Fruit fly (Drosophila melanogaster) ovary, adult (tissue): ENCODE data around the gene CG3634.
A peak's percentile ranks its signal among the peaks of the same experiment; 100 is the strongest.

Source experiments
- CG17801 ChIP-seq: fragments of 200-800 bp; optimal IDR thresholded peaks from 2 replicates; lab custom pipeline; 2019; ENCODE audit warnings: missing biosample characterization, mild to moderate bottlenecking, missing genetic modification characterization, moderate library complexity; ENCODE audit not compliant: partially characterized antibody

The CG3634 gene

DNA sequence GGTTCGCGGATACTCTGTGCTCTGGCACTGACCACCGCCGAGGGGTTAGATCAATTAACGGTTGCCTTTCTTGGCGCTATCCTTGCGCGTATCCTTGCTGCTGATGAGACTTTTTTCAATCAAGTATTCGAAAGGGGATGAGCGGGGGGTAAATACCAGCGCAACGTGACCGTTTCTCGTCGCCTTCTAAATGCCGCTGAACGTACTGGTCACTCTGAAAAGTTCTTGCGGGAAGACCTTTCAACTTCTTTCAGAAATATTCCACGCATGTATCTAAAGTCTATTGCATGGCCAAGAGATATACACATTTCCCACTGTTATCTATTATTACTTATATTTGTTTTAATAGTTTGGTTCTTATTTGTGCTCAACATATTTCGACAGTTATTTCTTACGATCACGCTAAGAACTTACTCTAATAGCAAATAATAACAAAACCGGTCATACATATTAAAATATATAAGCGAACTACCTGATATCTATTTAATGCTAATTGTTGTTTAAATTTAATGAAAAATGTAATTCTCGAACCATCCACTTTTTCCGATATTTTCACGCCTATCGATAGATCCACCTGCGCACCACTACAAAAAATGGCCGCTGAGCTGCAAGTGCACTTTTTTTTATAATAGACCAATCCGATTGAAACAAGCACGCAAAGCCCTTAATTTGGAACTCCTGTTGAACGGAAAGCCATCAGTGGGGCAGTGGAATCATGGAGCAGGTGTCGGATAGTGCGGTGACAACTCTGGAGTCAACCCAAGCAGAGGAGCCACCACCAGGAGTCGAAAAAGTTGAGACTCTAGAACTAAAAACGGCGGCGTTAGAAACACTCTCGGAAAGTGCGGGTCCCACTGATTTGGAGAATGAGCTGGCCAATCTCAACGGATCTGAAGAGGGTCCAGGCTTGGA lies at the start of gene CG3634, which contains the start of gene HIPP1:
TSS of gene CG3634 (minus strand) at position 185 of the 912 bp plus-strand sequence.
TSS of gene HIPP1 (plus strand) at position 582 of the 912 bp plus-strand sequence.
- TF ChIP-seq CG17801 = no peak

DNA sequence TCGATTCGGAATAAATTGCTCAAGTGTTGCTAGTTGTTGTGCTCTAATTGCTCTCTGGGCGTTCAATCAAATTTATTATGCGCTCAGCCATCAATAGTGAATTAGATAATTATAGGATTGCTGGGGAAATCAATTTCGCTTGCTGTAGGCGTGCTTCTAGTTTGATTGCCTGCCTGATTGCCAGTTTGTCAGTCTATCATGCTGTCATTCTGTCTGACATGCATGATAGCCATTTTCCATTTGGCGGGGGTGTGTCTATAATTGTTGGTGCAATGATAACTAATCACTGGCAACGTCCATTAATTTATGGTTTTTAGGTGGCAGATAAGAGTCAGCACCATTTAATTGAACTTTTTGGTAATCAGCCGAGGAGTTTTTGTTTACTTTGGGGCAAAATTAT lies 48.5 kb upstream of the CG3634 start:
- TF ChIP-seq CG17801 = no peak

DNA sequence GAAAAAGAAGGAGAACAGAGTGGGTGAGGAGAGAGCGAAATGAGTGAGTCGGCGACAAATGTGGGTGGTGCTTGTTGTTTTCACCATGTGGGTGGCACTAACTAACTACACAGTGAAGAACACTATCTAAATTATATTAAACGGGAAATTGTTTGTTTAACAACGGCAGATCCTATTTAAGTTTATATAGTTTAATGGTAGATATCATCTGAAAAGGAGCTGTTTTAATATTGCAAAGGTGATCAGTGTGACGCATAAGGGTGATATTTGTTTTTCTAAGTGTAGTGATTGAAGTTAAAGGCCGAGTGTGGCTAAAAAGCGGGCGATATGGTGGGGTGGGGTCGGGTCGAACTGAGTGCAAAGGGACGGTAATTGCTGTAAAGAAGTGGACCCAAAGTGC lies 39.5 kb upstream of the CG3634 start:
- TF ChIP-seq CG17801 = no peak

dm6 chr3L:20841465-20842109 lies 32.5 kb upstream of the CG3634 start, which contains the start of the genes CSN3 and CG11456:
TSS of gene CSN3 (minus strand) at chr3L:20841576.
TSS of gene CG11456 (plus strand) at chr3L:20841987.
- no peak for TF ChIP-seq CG17801

dm6 chr3L:20837831-20838301 lies 28.8 kb upstream of the CG3634 start:
- TF ChIP-seq CG17801 = no peak

dm6 chr3L:20837040-20837830 lies 28.2 kb upstream of the CG3634 start, which contains the start of gene CG13255:
TSS of gene CG13255 (plus strand) at chr3L:20837488.
- no peak for TF ChIP-seq CG17801

dm6 chr3L:20835882-20836281 lies 26.8 kb upstream of the CG3634 start, which contains the start of gene CG3288:
TSS of gene CG3288 (plus strand) at chr3L:20836182.
- TF ChIP-seq CG17801 = no peak

DNA sequence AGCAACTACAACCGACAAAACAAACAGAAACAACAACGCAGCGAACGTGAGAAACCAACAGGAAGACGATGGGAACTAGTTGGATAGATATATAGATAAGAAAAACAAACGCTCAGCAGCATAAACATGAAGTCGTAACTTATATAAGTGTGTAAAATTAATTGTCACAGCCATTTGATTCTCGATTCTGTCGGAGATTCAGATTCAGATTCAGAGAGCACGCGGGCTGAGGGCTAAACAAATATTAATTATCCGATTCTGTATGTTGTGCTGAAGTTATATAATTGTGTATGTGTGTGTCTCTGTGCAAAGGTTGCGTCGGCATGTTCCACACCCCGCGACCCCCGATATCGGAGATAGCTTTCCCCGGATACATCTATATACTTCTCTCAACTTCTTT lies 25.1 kb upstream of the CG3634 start:
- TF ChIP-seq CG17801 = no peak

dm6 chr3L:20830361-20830760 lies 21.3 kb upstream of the CG3634 start:
- no peak for TF ChIP-seq CG17801

- no peak for TF ChIP-seq CG17801
Measured at dm6 chr3L:20827962-20828361, 18.9 kb upstream of the CG3634 start.

dm6 chr3L:20826950-20827910 lies 18.2 kb upstream of the CG3634 start:
- no peak for TF ChIP-seq CG17801

DNA sequence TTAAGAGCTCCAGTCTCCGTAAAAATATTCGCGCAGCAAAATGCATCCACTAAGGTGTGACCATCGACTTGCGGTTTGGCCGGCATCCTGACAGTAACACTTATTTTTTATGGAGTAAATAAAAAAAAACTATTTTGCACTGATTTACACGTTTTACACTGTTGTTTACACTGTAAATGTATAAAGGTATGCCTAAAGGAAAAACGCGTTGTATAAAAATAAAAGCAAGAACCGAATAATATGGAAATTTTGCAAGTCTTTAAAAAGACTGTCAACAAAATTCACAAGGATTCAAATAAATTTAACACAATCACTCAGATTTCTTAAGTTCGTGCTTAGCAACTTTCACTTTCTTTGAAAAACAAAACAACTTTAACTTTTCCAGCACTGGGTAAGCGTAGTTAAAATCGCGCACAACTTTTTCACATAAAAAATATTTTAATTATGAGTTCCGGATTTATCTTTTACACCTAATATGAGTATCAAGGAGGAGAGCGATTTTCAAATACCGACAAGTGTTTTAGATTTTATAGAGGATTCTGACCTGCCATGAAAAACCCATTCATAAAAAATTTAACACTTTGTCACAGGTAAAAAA lies 14.2 kb upstream of the CG3634 start:
- no peak for TF ChIP-seq CG17801

DNA sequence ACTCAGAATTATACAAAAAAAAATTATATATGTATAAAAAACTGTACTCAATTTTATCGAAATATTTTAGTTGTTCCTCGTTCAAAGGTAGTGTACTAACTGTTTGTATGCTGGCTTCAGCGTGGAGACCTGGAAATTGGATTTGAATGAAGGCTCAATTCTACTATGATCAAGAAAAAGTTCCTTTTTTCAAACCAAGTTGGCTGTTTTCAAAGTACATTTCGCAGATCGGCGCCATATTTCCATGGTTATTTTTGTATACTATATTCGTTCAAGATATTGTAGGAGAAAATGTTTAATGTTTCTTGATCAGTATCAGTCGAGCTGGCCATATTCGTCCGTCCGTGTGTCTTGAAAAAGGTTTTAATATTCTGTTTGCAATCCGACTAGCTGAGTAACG lies 8.9 kb upstream of the CG3634 start, which contains the start of gene Mst77F:
TSS of gene Mst77F (minus strand) at position 101 of the 400 bp plus-strand sequence.
- no peak for TF ChIP-seq CG17801

dm6 chr3L:20815666-20816375 lies 6.7 kb upstream of the CG3634 start, which contains the start of the genes CG3618 and Pka-R1:
TSS of gene CG3618 (minus strand) at chr3L:20816075.
TSS of gene Pka-R1 (plus strand) at chr3L:20816118.
- TF ChIP-seq CG17801 = peak; percentile 67
